Worm (Caenorhabditis elegans): ENCODE measurements around the gene clec-47.
A peak's percentile ranks its signal among the peaks of the same experiment; 100 is the strongest.

DNA sequence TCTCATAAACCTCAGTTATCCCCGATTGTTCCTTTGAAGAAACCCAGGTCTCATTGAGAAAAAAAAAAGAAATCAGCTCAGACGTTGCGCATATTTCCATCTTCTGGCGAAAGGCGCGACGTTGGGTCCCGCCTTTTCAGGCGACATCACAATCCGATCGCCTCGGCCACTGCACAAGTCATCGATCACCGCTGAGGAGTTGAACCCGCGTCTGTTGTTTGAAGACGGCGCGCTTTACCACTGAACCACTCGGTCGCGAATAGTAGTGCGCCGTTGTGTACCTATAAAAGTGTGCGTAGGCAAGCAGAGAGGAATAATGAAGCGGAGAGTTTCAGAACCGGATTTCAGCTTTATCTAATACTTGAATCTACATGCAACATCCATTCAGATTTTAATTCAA lies 15.3 kb downstream of the clec-47 start, which contains the start of gene Y75B12B.11:
- TF ChIP-seq nhr-25 (tag; optimal IDR thresholded peaks at IDR 0.05; ENCODE audit: borderline replicate concordance, insufficient read depth) (peak; percentile 45), mep-1 (tag; optimal IDR thresholded peaks at IDR 0.05) (peak; percentile 92), dmd-6 (GFP tag; IDR thresholded peaks at IDR 0.05) (peak; percentile 80), fos-1 (tag; optimal IDR thresholded peaks at IDR 0.05) (no peak), ZK546.5 (tag; optimal IDR thresholded peaks at IDR 0.05) (no peak), F44E2.7 (GFP tag; IDR thresholded peaks at IDR 0.05) (peak; percentile 98), nhr-111 (GFP tag; optimal IDR thresholded peaks at IDR 0.05) (peak; percentile 98), duxl-1 (tag; optimal IDR thresholded peaks at IDR 0.05; ENCODE audit: poor library complexity) (peak; percentile 84), F10B5.3 (tag; optimal IDR thresholded peaks at IDR 0.05) (peak; percentile 85), nhr-10 (tag; optimal IDR thresholded peaks at IDR 0.05) (peak; percentile 39), nhr-76 (tag; optimal IDR thresholded peaks at IDR 0.05) (no peak), ztf-7 (tag; optimal IDR thresholded peaks at IDR 0.05) (peak; percentile 42)

Data from whole organism, L4 larva.